Worm (Caenorhabditis elegans): ENCODE results near the gene srsx-2.
"Not testable (repeated sequence)": the region's sequence is repeated elsewhere in the genome, so short reads cannot be mapped to it uniquely, and the experiment has no call there.

srsx-2 gene

ce11 chrV:17409955-17410354 lies 28.3 kb downstream of the srsx-2 start, which contains the start of gene srh-132:
Gene srh-132 (plus strand): TSS chrV:17410255.
- not testable (repeated sequence) for TF ChIP-seq nhr-23 (tag; optimal IDR thresholded peaks at IDR 0.05); fkh-10 (GFP tag; optimal IDR thresholded peaks at IDR 0.05); elt-1 (tag; optimal IDR thresholded peaks at IDR 0.05)

DNA sequence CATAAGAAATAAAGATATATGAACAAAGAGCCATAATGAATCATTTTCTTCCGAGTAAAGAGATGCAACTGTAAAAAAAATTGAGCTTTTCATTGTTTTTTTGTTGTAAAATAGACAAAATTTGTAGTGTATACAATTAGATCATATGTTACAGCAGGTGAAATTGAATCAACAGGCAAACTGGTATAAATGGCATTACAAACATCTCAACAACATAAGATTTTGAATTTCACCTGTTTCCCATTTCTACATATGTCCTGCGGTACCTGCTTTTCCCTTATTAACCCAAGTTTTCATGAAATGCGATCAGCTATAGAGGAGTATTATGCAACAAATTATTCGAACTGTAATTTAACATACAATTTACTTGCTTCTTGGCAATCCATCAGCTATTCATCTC lies 42.8 kb downstream of the srsx-2 start, which contains the start of gene srh-120:
Gene srh-120 (plus strand): TSS at position 301 of the 400 bp plus-strand sequence.
- TF ChIP-seq daf-12 (tag; optimal IDR thresholded peaks at IDR 0.05) (no peak), ztf-11 (tag; optimal IDR thresholded peaks at IDR 0.05) (no peak), ceh-9 (tag; optimal IDR thresholded peaks at IDR 0.05) (no peak), lsy-12 (tag; optimal IDR thresholded peaks at IDR 0.05) (no peak), sea-2 (GFP tag; optimal IDR thresholded peaks at IDR 0.05) (no peak), tbx-2 (tag; optimal IDR thresholded peaks at IDR 0.05) (no peak), nhr-76 (tag; optimal IDR thresholded peaks at IDR 0.05) (no peak), R02D3.7 (tag; optimal IDR thresholded peaks at IDR 0.05) (no peak), unc-62 (GFP tag; optimal IDR thresholded peaks at IDR 0.05) (no peak), mdl-1 (tag; optimal IDR thresholded peaks at IDR 0.05) (no peak), nhr-43 (tag; optimal IDR thresholded peaks at IDR 0.05; ENCODE audit: poor library complexity, severe bottlenecking) (no peak), nhr-28 (tag; optimal IDR thresholded peaks at IDR 0.05) (no peak)
